Worm (Caenorhabditis elegans): ENCODE results near the gene clec-125.

clec-125 gene

ce11 chrII:3523547-3523946 is 7.7 kb downstream of the clec-125 start:
- peak; percentile 93 for TF ChIP-seq lsy-2 (tag; optimal IDR thresholded peaks at IDR 0.05)
- peak; percentile 20 for TF ChIP-seq ham-2 (GFP tag; optimal IDR thresholded peaks at IDR 0.05)
- peak; percentile 70 for TF ChIP-seq mep-1 (tag; optimal IDR thresholded peaks at IDR 0.05)
- TF ChIP-seq nhr-237 (tag; optimal IDR thresholded peaks at IDR 0.05) = peak; percentile 64
- TF ChIP-seq ces-1 (GFP tag; optimal IDR thresholded peaks at IDR 0.05) = peak; percentile 21

ce11 chrII:3524097-3524496 is 8.3 kb downstream of the clec-125 start, which contains the start of gene col-72:
TSS of gene col-72 (minus strand) at chrII:3524197.
- TF ChIP-seq mep-1 (tag; optimal IDR thresholded peaks at IDR 0.05) (no peak), ztf-11 (tag; optimal IDR thresholded peaks at IDR 0.05) (no peak), snpc-4 (tag; optimal IDR thresholded peaks at IDR 0.05) (no peak), zip-8 (tag; optimal IDR thresholded peaks at IDR 0.05) (no peak), blmp-1 (tag; optimal IDR thresholded peaks at IDR 0.05) (no peak), ham-2 (GFP tag; optimal IDR thresholded peaks at IDR 0.05) (no peak), ceh-39 (tag; optimal IDR thresholded peaks at IDR 0.05) (no peak), flh-1 (GFP tag; optimal IDR thresholded peaks at IDR 0.05) (no peak), tbx-8 (GFP tag; optimal IDR thresholded peaks at IDR 0.05) (no peak), nhr-12 (tag; optimal IDR thresholded peaks at IDR 0.05) (no peak), ceh-83 (GFP tag; optimal IDR thresholded peaks at IDR 0.05) (no peak), M03D4.4 (tag; optimal IDR thresholded peaks at IDR 0.05) (no peak), ceh-43 (GFP tag; optimal IDR thresholded peaks at IDR 0.05) (no peak)

- TF ChIP-seq snpc-4 (tag; optimal IDR thresholded peaks at IDR 0.05) = no peak
- TF ChIP-seq bed-3 (GFP tag; optimal IDR thresholded peaks at IDR 0.05) = no peak
- no peak for TF ChIP-seq zip-8 (tag; optimal IDR thresholded peaks at IDR 0.05)
- TF ChIP-seq sptf-1 (tag; optimal IDR thresholded peaks at IDR 0.05) = no peak
- TF ChIP-seq ceh-39 (tag; optimal IDR thresholded peaks at IDR 0.05) = no peak
- TF ChIP-seq hlh-1 (tag; optimal IDR thresholded peaks at IDR 0.05) = no peak
- no peak for TF ChIP-seq unc-120 (tag; optimal IDR thresholded peaks at IDR 0.05; ENCODE audit: poor library complexity, severe bottlenecking)
- no peak for TF ChIP-seq mab-5 (tag; optimal IDR thresholded peaks at IDR 0.05)
- no peak for TF ChIP-seq nhr-12 (tag; optimal IDR thresholded peaks at IDR 0.05)
- no peak for TF ChIP-seq tbx-8 (GFP tag; optimal IDR thresholded peaks at IDR 0.05)
- no peak for TF ChIP-seq nhr-28 (tag; optimal IDR thresholded peaks at IDR 0.05)
Observed at ce11 chrII:3527460-3527859, 11.7 kb downstream of the clec-125 start.

ce11 chrII:3528256-3528655 is 12.5 kb downstream of the clec-125 start, which contains the start of gene ncs-6:
TSS of gene ncs-6 (minus strand) at chrII:3528516.
- no peak for TF ChIP-seq zip-8 (tag; optimal IDR thresholded peaks at IDR 0.05)
- TF ChIP-seq lin-13 (tag; optimal IDR thresholded peaks at IDR 0.05) = no peak
- no peak for TF ChIP-seq bed-3 (GFP tag; optimal IDR thresholded peaks at IDR 0.05)
- no peak for TF ChIP-seq hlh-1 (tag; optimal IDR thresholded peaks at IDR 0.05)
- no peak for TF ChIP-seq mls-2 (tag; optimal IDR thresholded peaks at IDR 0.05)
- TF ChIP-seq unc-62 (GFP tag; optimal IDR thresholded peaks at IDR 0.05) = no peak
- TF ChIP-seq tbx-8 (GFP tag; optimal IDR thresholded peaks at IDR 0.05) = no peak
- TF ChIP-seq lin-32 (GFP tag; optimal IDR thresholded peaks at IDR 0.05) = no peak
- no peak for TF ChIP-seq elt-1 (tag; optimal IDR thresholded peaks at IDR 0.05; ENCODE audit: borderline replicate concordance, insufficient read depth)
- no peak for TF ChIP-seq nhr-76 (tag; optimal IDR thresholded peaks at IDR 0.05)
- no peak for TF ChIP-seq nhr-2 (tag; optimal IDR thresholded peaks at IDR 0.05)

ce11 chrII:3540151-3540550 is 24.3 kb downstream of the clec-125 start:
- TF ChIP-seq sem-2 (GFP tag; optimal IDR thresholded peaks at IDR 0.05) (no peak), mep-1 (tag; optimal IDR thresholded peaks at IDR 0.05) (no peak), sptf-1 (tag; optimal IDR thresholded peaks at IDR 0.05) (no peak), unc-120 (tag; optimal IDR thresholded peaks at IDR 0.05; ENCODE audit: poor library complexity, severe bottlenecking) (no peak), nhr-12 (tag; optimal IDR thresholded peaks at IDR 0.05) (no peak), unc-62 (GFP tag; optimal IDR thresholded peaks at IDR 0.05) (no peak), M03D4.4 (tag; optimal IDR thresholded peaks at IDR 0.05) (no peak), hlh-1 (tag; optimal IDR thresholded peaks at IDR 0.05) (no peak), unc-39 (tag; optimal IDR thresholded peaks at IDR 0.05) (no peak), drap-1 (GFP tag; optimal IDR thresholded peaks at IDR 0.05) (no peak), elt-1 (tag; optimal IDR thresholded peaks at IDR 0.05; ENCODE audit: borderline replicate concordance, insufficient read depth) (no peak), ceh-83 (GFP tag; optimal IDR thresholded peaks at IDR 0.05) (no peak), zip-8 (tag; optimal IDR thresholded peaks at IDR 0.05) (no peak), nhr-2 (tag; optimal IDR thresholded peaks at IDR 0.05) (no peak), lsy-2 (tag; optimal IDR thresholded peaks at IDR 0.05) (no peak), elt-3 (tag; optimal IDR thresholded peaks at IDR 0.05) (no peak), pha-4 (tag; optimal IDR thresholded peaks at IDR 0.05) (no peak), nhr-28 (tag; optimal IDR thresholded peaks at IDR 0.05) (no peak), snpc-4 (tag; optimal IDR thresholded peaks at IDR 0.05) (no peak)

Data from whole organism, mixed stage, embryonic.